Fruit fly (Drosophila melanogaster) whole organism, wandering third instar larva: ENCODE measurements around the gene Hasp.

Experiments used
- Hnf4 ChIP-seq: fragments of 200-800 bp; sonication (Bioruptor generic); optimal IDR thresholded peaks from 2 replicates; lab custom pipeline; 2016; ENCODE audit warnings: missing biosample characterization, mild to moderate bottlenecking, missing genetic modification characterization
- Hr78 ChIP-seq: fragments of >200 bp; optimal IDR thresholded peaks from 2 replicates; lab custom pipeline; 2017; ENCODE audit warnings: missing biosample characterization, missing genetic modification characterization
- N ChIP-seq: fragments of >200 bp; optimal IDR thresholded peaks from 2 replicates; lab custom pipeline; 2018; ENCODE audit warnings: missing biosample characterization, missing external identifiers, missing genetic modification characterization
- OdsH ChIP-seq: fragments of 200-800 bp; sonication (Bioruptor generic); optimal IDR thresholded peaks from 2 replicates; lab custom pipeline; 2016; ENCODE audit warnings: missing biosample characterization, mild to moderate bottlenecking, missing genetic modification characterization
- Vsx2 ChIP-seq: fragments of 200-300, 225-300 bp; sonication (Bioruptor generic); optimal IDR thresholded peaks from 2 replicates; lab custom pipeline; 2018; ENCODE audit warnings: missing biosample characterization, missing genetic modification characterization; ENCODE audit not compliant: partially characterized antibody
- br ChIP-seq: fragments of 200-800 bp; sonication (Bioruptor generic); optimal IDR thresholded peaks from 2 replicates; lab custom pipeline; 2016; ENCODE audit warnings: missing biosample characterization, missing genetic modification characterization
- dsf ChIP-seq: sonication (Bioruptor generic); optimal IDR thresholded peaks from 2 replicates; lab custom pipeline; 2016; ENCODE audit warnings: missing biosample characterization, missing genetic modification characterization, borderline replicate concordance
- lola ChIP-seq: fragments of >200 bp; optimal IDR thresholded peaks from 2 replicates; lab custom pipeline; 2017; ENCODE audit warnings: missing biosample characterization, missing genetic modification characterization
- pan ChIP-seq: fragments of >200 bp; optimal IDR thresholded peaks from 2 replicates; lab custom pipeline; 2017
- tai ChIP-seq: sonication (Bioruptor generic); optimal IDR thresholded peaks from 2 replicates; lab custom pipeline; 2016; ENCODE audit warnings: missing biosample characterization, missing genetic modification characterization

DNA sequence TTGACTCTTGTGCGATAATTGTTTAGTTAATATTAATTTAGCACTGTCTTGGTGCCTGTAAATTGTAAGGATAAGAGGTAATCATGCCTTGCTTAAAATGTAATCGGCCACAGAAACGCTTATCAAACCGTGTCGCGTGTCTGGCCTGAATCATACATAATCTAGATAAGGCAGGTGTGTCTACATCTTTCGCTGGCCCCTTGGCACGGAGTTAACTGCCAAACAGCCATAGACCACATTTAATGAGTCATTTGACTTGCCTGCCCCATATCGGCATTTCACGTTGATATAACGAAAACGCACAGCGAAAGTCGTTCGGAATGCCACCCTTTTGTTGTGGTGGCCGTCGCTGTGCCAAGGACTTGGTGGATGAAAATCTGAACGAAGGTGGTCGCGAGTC lies 18.2 kb upstream of the Hasp start, which contains the start of gene CG31697:
- TF ChIP-seq pan (lab: Kevin White, UChicago) (no peak), Hr78 (GFP tag; lab: Kevin White, UChicago) (no peak), lola (no peak), dsf (GFP tag; lab: Kevin White, UChicago) (no peak), br (GFP tag; lab: Kevin White, UChicago) (no peak), Vsx2 (GFP tag; lab: Kevin White, UChicago) (no peak), tai (no peak), Hnf4 (GFP tag; lab: Kevin White, UChicago) (no peak), N (GFP tag; lab: Kevin White, UChicago) (no peak), OdsH (GFP tag; lab: Kevin White, UChicago) (no peak)
